Fruit fly (Drosophila melanogaster) whole organism, embryonic: ENCODE results near the gene PolD3.

Experiments used
- ATbp ChIP-seq: fragments of 200-800 bp; sonication (Bioruptor generic); optimal IDR thresholded peaks from 2 replicates; lab custom pipeline; 2017; ENCODE audit warnings: missing biosample characterization, mild to moderate bottlenecking, missing genetic modification characterization, missing genetic modification reagents
- Aef1 ChIP-seq: fragments of 200-800 bp; sonication (Bioruptor generic); IDR thresholded peaks from 3 replicates; pipeline ENCODE4 v1.3.6; 2022; ENCODE audit warnings: missing biosample characterization, missing genetic modification characterization
- Blimp-1 ChIP-seq: fragments of 200-800 bp; sonication (Bioruptor generic); optimal IDR thresholded peaks from 3 replicates; lab custom pipeline; 2018; ENCODE audit warnings: missing biosample characterization, missing genetic modification characterization, mild to moderate bottlenecking, moderate library complexity, missing genetic modification reagents
- CG10267 ChIP-seq: fragments of 200-800 bp; sonication (Bioruptor generic); optimal IDR thresholded peaks from 2 replicates; lab custom pipeline; 2018; ENCODE audit warnings: missing biosample characterization, mild to moderate bottlenecking, missing genetic modification characterization, moderate library complexity
- CG10543 ChIP-seq: fragments of 200-800 bp; sonication (Bioruptor generic); optimal IDR thresholded peaks from 3 replicates; lab custom pipeline; 2017; ENCODE audit warnings: missing biosample characterization, mild to moderate bottlenecking, missing genetic modification characterization, moderate library complexity
- CG10959 ChIP-seq: fragments of 200-800 bp; sonication (Bioruptor generic); IDR thresholded peaks from 2 replicates; pipeline ENCODE4 v1.3.6; 2022; ENCODE audit warnings: missing biosample characterization, missing genetic modification characterization
- CG11504 ChIP-seq: fragments of 200-800 bp; sonication (Bioruptor generic); optimal IDR thresholded peaks from 3 replicates; lab custom pipeline; 2019; ENCODE audit warnings: missing biosample characterization, mild to moderate bottlenecking, missing genetic modification characterization, moderate library complexity
- CG12071 ChIP-seq: fragments of 200-800 bp; sonication (Bioruptor generic); optimal IDR thresholded peaks from 3 replicates; lab custom pipeline; 2018; ENCODE audit warnings: missing biosample characterization, mild to moderate bottlenecking, missing genetic modification characterization
- CG12236 ChIP-seq: fragments of 200-800 bp; sonication (Bioruptor generic); optimal IDR thresholded peaks from 2 replicates; lab custom pipeline; 2016; ENCODE audit warnings: missing biosample characterization, missing genetic modification characterization
- CG14441 ChIP-seq: fragments of 200-800 bp; sonication (Bioruptor generic); IDR thresholded peaks from 2 replicates; pipeline ENCODE4 v1.3.6; 2022; ENCODE audit warnings: missing biosample characterization, missing genetic modification characterization
- CG14860 ChIP-seq: fragments of 200-800 bp; sonication (Bioruptor generic); IDR thresholded peaks from 3 replicates; pipeline ENCODE4 v1.3.6; 2022; ENCODE audit warnings: missing biosample characterization, missing genetic modification characterization; ENCODE audit not compliant: partially characterized antibody
- CG15269 ChIP-seq: fragments of 200-800 bp; sonication (Bioruptor generic); optimal IDR thresholded peaks from 2 replicates; lab custom pipeline; 2018; ENCODE audit warnings: missing biosample characterization, mild to moderate bottlenecking, missing genetic modification characterization, moderate library complexity
- CG15514 ChIP-seq: fragments of 200-800 bp; sonication (Bioruptor generic); optimal IDR thresholded peaks from 3 replicates; lab custom pipeline; 2017; ENCODE audit warnings: missing biosample characterization, missing genetic modification characterization, mild to moderate bottlenecking, moderate library complexity, missing genetic modification reagents
- CG17829 ChIP-seq: fragments of 200-800 bp; optimal IDR thresholded peaks from 2 replicates; lab custom pipeline; 2019; ENCODE audit warnings: missing biosample characterization, mild to moderate bottlenecking, missing genetic modification characterization, moderate library complexity
- CG2120 ChIP-seq: fragments of 200-800 bp; sonication (Bioruptor generic); optimal IDR thresholded peaks from 3 replicates; lab custom pipeline; 2016; ENCODE audit warnings: missing biosample characterization, missing genetic modification characterization
- CG2678 ChIP-seq: fragments of 200-800 bp; sonication (Bioruptor generic); optimal IDR thresholded peaks from 3 replicates; lab custom pipeline; 2019; ENCODE audit warnings: missing biosample characterization, mild to moderate bottlenecking, missing genetic modification characterization, moderate library complexity
- CG31365 ChIP-seq: fragments of 200-800 bp; sonication (Bioruptor generic); optimal IDR thresholded peaks from 2 replicates; lab custom pipeline; 2018; ENCODE audit warnings: missing biosample characterization, mild to moderate bottlenecking, missing genetic modification characterization
- CG31441 ChIP-seq: fragments of 200-800 bp; sonication (Bioruptor generic); IDR thresholded peaks from 2 replicates; pipeline ENCODE4 v1.3.6; 2022; ENCODE audit warnings: missing biosample characterization, missing genetic modification characterization
- CG34376 ChIP-seq: fragments of 200-800 bp; sonication (Bioruptor generic); optimal IDR thresholded peaks from 2 replicates; lab custom pipeline; 2018; ENCODE audit warnings: missing biosample characterization, mild to moderate bottlenecking, missing genetic modification characterization
- CG3995 ChIP-seq: fragments of 200-800 bp; sonication (Bioruptor generic); optimal IDR thresholded peaks from 3 replicates; lab custom pipeline; 2016; ENCODE audit warnings: missing biosample characterization, missing genetic modification characterization
- CG5245 ChIP-seq: fragments of 200-800 bp; sonication (Bioruptor generic); optimal IDR thresholded peaks from 3 replicates; lab custom pipeline; 2016; ENCODE audit warnings: missing biosample characterization, missing genetic modification characterization
- CG6791 ChIP-seq: fragments of 200-800 bp; sonication (Bioruptor generic); IDR thresholded peaks from 3 replicates; pipeline ENCODE4 v1.3.6; 2022; ENCODE audit warnings: missing biosample characterization, missing genetic modification characterization; ENCODE audit not compliant: partially characterized antibody
- CG9817 ChIP-seq: fragments of 200-800 bp; sonication (Bioruptor generic); optimal IDR thresholded peaks from 2 replicates; lab custom pipeline; 2018; ENCODE audit warnings: missing biosample characterization, mild to moderate bottlenecking, missing genetic modification characterization, moderate library complexity
- Dp ChIP-seq: fragments of 200-800 bp; sonication (Bioruptor generic); optimal IDR thresholded peaks from 2 replicates; lab custom pipeline; 2018; ENCODE audit warnings: missing biosample characterization, mild to moderate bottlenecking, missing genetic modification characterization, moderate library complexity
- E2f2 ChIP-seq: fragments of 200-800 bp; sonication (Bioruptor generic); IDR thresholded peaks from 2 replicates; pipeline ENCODE4 v1.3.6; 2022; ENCODE audit warnings: missing biosample characterization, missing genetic modification characterization
- Elba2 ChIP-seq: fragments of 200-800 bp; sonication (Bioruptor generic); optimal IDR thresholded peaks from 3 replicates; lab custom pipeline; 2016; ENCODE audit warnings: missing biosample characterization, missing genetic modification characterization
- GATAe ChIP-seq: fragments of 200-800 bp; sonication (Bioruptor generic); conservative IDR thresholded peaks from 2 replicates; pipeline ENCODE4 v1.3.6; 2022; ENCODE audit warnings: missing biosample characterization, missing genetic modification characterization
- HLH54F ChIP-seq: fragments of 200-800 bp; sonication (Bioruptor generic); optimal IDR thresholded peaks from 3 replicates; lab custom pipeline; 2016; ENCODE audit warnings: missing biosample characterization, missing genetic modification characterization
- HmgZ ChIP-seq: fragments of 200-800 bp; sonication (Bioruptor generic); optimal IDR thresholded peaks from 2 replicates; lab custom pipeline; 2018; ENCODE audit warnings: missing biosample characterization, mild to moderate bottlenecking, missing genetic modification characterization
- Hmr ChIP-seq: fragments of 200-800 bp; sonication (Bioruptor generic); optimal IDR thresholded peaks from 3 replicates; lab custom pipeline; 2017; ENCODE audit warnings: mild to moderate bottlenecking, missing biosample characterization, missing genetic modification reagents, missing genetic modification characterization
- MTF-1 ChIP-seq: fragments of 200-800 bp; sonication (Bioruptor generic); optimal IDR thresholded peaks from 2 replicates; lab custom pipeline; 2018; ENCODE audit warnings: missing biosample characterization, mild to moderate bottlenecking, missing genetic modification characterization, borderline replicate concordance
- Med ChIP-seq: fragments of 200-800 bp; sonication (Bioruptor generic); peaks from one replicate; lab custom pipeline; 2016; ENCODE audit warnings: missing biosample characterization, missing genetic modification characterization, mild to moderate bottlenecking, inconsistent platforms, moderate library complexity
- PHDP ChIP-seq: fragments of 200-800 bp; sonication (Bioruptor generic); optimal IDR thresholded peaks from 3 replicates; lab custom pipeline; 2018; ENCODE audit warnings: missing biosample characterization, mild to moderate bottlenecking, missing genetic modification characterization, moderate library complexity
- Rfx ChIP-seq: fragments of 200-800 bp; sonication (Bioruptor generic); IDR thresholded peaks from 2 replicates; pipeline ENCODE4 v1.3.6; 2022; ENCODE audit warnings: missing biosample characterization, missing genetic modification characterization
- TFAM ChIP-seq: fragments of 200-800 bp; sonication (Bioruptor generic); optimal IDR thresholded peaks from 2 replicates; lab custom pipeline; 2017; ENCODE audit warnings: missing biosample characterization, missing genetic modification characterization, inconsistent platforms
- aop ChIP-seq: fragments of 200-800 bp; sonication (Bioruptor generic); IDR thresholded peaks from 2 replicates; pipeline ENCODE4 v1.3.6; 2022; ENCODE audit warnings: missing biosample characterization, missing genetic modification characterization
- cad ChIP-seq: fragments of >200 bp; optimal IDR thresholded peaks from 2 replicates; lab custom pipeline; 2017; ENCODE audit warnings: missing biosample characterization, missing genetic modification characterization
- crp ChIP-seq, 2 experiments: fragments of 200-800 bp; sonication (Bioruptor generic); optimal IDR thresholded peaks; 2 replicates in 1 of 2; 3 replicates in 1 of 2; lab custom pipeline; 2017; ENCODE audit warnings: missing biosample characterization in 2 of 2, missing genetic modification characterization in 2 of 2, mild to moderate bottlenecking in 1 of 2, moderate library complexity in 1 of 2
- exex ChIP-seq: fragments of 200-800 bp; sonication (Bioruptor generic); optimal IDR thresholded peaks from 4 replicates; lab custom pipeline; 2018; ENCODE audit warnings: missing biosample characterization, mild to moderate bottlenecking, missing genetic modification characterization, moderate library complexity
- fru ChIP-seq: fragments of >200 bp; optimal IDR thresholded peaks from 2 replicates; lab custom pipeline; 2017
- grau ChIP-seq: fragments of 200-800 bp; optimal IDR thresholded peaks from 3 replicates; lab custom pipeline; 2019; ENCODE audit warnings: missing biosample characterization, mild to moderate bottlenecking, missing genetic modification characterization, moderate library complexity
- grn ChIP-seq: fragments of 200-800 bp; sonication (Bioruptor generic); optimal IDR thresholded peaks from 3 replicates; lab custom pipeline; 2017; ENCODE audit warnings: missing biosample characterization, missing genetic modification characterization
- lbe ChIP-seq: fragments of 200-800 bp; sonication (Bioruptor generic); optimal IDR thresholded peaks from 2 replicates; lab custom pipeline; 2016; ENCODE audit warnings: missing biosample characterization, mild to moderate bottlenecking, missing genetic modification characterization
- mirr ChIP-seq: fragments of 200-800 bp; sonication (Bioruptor generic); optimal IDR thresholded peaks from 3 replicates; lab custom pipeline; 2018; ENCODE audit warnings: missing biosample characterization, mild to moderate bottlenecking, missing genetic modification characterization
- row ChIP-seq: fragments of 200-800 bp; sonication (Bioruptor generic); IDR thresholded peaks from 3 replicates; pipeline ENCODE4 v1.3.6; 2022; ENCODE audit warnings: missing biosample characterization, missing genetic modification characterization
- run ChIP-seq: fragments of 200-800 bp; sonication (Bioruptor generic); optimal IDR thresholded peaks from 3 replicates; lab custom pipeline; 2018; ENCODE audit warnings: missing biosample characterization, mild to moderate bottlenecking, missing genetic modification characterization
- schlank ChIP-seq: fragments of 200-800 bp; sonication (Bioruptor generic); optimal IDR thresholded peaks from 2 replicates; lab custom pipeline; 2018; ENCODE audit warnings: missing biosample characterization, mild to moderate bottlenecking, missing genetic modification characterization
- sima ChIP-seq: fragments of 200-800 bp; sonication (Bioruptor generic); optimal IDR thresholded peaks from 2 replicates; lab custom pipeline; 2016; ENCODE audit warnings: missing biosample characterization, missing genetic modification characterization
- toy ChIP-seq: fragments of 200-800 bp; sonication (Bioruptor generic); IDR thresholded peaks from 2 replicates; pipeline ENCODE4 v1.3.6; 2022; ENCODE audit warnings: missing biosample characterization, missing genetic modification characterization

The PolD3 gene

DNA sequence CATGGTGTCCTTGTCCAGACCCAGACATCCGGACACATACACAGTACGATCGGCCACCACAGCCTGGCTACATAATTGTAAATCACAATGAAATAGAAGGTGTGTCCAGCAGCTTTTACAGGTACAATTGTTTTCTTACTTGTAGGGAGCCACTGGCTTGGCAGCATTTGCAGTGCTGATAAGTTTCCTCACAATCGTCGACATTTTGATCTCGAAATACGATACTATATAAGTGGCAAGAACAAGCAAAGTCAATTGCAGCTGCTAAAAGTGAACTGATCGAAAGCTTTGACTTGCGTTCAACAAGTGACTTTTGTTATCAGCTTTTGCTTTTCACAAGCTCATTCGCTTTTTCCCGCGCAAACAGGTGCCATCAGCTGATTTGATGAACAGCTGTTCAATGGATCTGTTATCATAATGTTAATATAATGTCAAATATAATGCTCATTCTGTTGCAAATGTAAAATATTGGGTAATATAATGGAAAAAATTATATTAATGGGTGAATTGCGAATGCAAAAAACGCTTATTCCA, 18.7 kb upstream of the PolD3 start, which contains the start of gene UK114:
Gene UK114, minus strand, starts transcription at position 309 of the 534 bp plus-strand sequence.
- TF ChIP-seq CG11504 (tag; lab: Kevin White, UChicago) (peak; percentile 45), Dp (peak; percentile 46), E2f2 (peak; percentile 44), crp (GFP tag; optimal IDR thresholded peaks at IDR 0.05; lab: Kevin White, UChicago) (peak in 1 of 2 experiments; percentile 81), CG9817 (tag; lab: Kevin White, UChicago) (no peak), CG31365 (no peak), CG3995 (GFP tag; lab: Kevin White, UChicago) (peak; percentile 85), lbe (GFP tag; lab: Kevin White, UChicago) (peak; percentile 20), HLH54F (no peak)

DNA sequence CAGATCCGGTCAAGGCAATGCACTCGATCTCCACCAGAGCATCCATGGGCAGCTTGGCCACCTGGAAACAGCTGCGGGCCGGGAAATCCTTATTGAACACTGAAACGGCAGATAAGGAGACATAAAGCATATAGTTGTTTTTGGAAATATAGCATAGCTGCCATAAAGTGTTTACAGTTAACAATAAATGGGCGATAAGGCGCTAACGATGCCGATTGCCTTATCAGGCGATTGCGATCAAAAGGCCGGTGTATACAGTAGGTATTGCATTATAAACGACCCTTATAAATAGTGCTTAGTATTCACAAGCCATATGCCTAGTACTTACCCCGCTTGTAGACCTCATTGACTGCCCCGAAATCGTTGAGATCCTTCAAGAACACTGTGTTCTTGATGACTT, 18.2 kb upstream of the PolD3 start:
- TF ChIP-seq mirr (GFP tag; lab: Kevin White, UChicago): peak; percentile 5
- no peak for TF ChIP-seq Blimp-1 (GFP tag; lab: Kevin White, UChicago)
- no peak for TF ChIP-seq fru
- TF ChIP-seq Elba2 (GFP tag; lab: Kevin White, UChicago): peak; percentile 2
- peak; percentile 24 for TF ChIP-seq CG15514 (GFP tag; lab: Kevin White, UChicago)
- TF ChIP-seq run (tag; lab: Kevin White, UChicago): no peak
- TF ChIP-seq row: peak; percentile 46; the same call in 2 of the 3 replicates
- no peak for TF ChIP-seq CG12236 (GFP tag; lab: Kevin White, UChicago)
- no peak for TF ChIP-seq ATbp (GFP tag; lab: Kevin White, UChicago)
- TF ChIP-seq exex (tag; lab: Kevin White, UChicago): peak; percentile 90
- TF ChIP-seq cad (GFP tag; lab: Kevin White, UChicago): peak; percentile 20
- TF ChIP-seq Hmr (GFP tag; lab: Kevin White, UChicago): peak; percentile 17
- no peak for TF ChIP-seq CG5245 (GFP tag; lab: Kevin White, UChicago)
- no peak for TF ChIP-seq CG10267
- TF ChIP-seq CG10543 (GFP tag; lab: Kevin White, UChicago): peak; percentile 2
- peak; percentile 26 for TF ChIP-seq CG12071 (GFP tag; lab: Kevin White, UChicago)
- 0 out of 3 replicates have a peak, but pooled peaks have one; percentile 24 for TF ChIP-seq CG14860 (GFP tag; lab: Robert Waterston, UW)
- no peak for TF ChIP-seq aop (GFP tag; lab: Robert Waterston, UW)
- TF ChIP-seq sima: no peak
- peak; percentile 14 for TF ChIP-seq CG15269
- peak; percentile 46 for TF ChIP-seq CG34376 (GFP tag; lab: Kevin White, UChicago)
- TF ChIP-seq CG6791 (GFP tag; lab: Robert Waterston, UW): no peak
- TF ChIP-seq HmgZ (tag; lab: Kevin White, UChicago): peak; percentile 13
- no peak for TF ChIP-seq MTF-1 (GFP tag; lab: Kevin White, UChicago)
- TF ChIP-seq Aef1 (GFP tag; lab: Robert Waterston, UW): peak; percentile 13; the same call in 1 of the 3 replicates
- 0 out of 2 replicates have a peak, but pooled peaks have one; percentile 8 for TF ChIP-seq CG14441 (GFP tag; lab: Robert Waterston, UW)
- TF ChIP-seq Rfx: 0 out of 2 replicates have a peak, but pooled peaks have one; percentile 35
- TF ChIP-seq Med: peak; percentile 55
- TF ChIP-seq schlank (tag; lab: Kevin White, UChicago): no peak
- TF ChIP-seq TFAM: no peak
- peak; percentile 44; the same call in 1 of the 2 replicates for TF ChIP-seq GATAe (GFP tag; lab: Robert Waterston, UW)
- TF ChIP-seq grau (tag; lab: Kevin White, UChicago): peak; percentile 75
- no peak for TF ChIP-seq CG10959 (GFP tag; lab: Robert Waterston, UW)
- TF ChIP-seq CG17829: no peak
- TF ChIP-seq grn: peak; percentile 70
- TF ChIP-seq CG2120 (GFP tag; lab: Kevin White, UChicago): no peak
- no peak for TF ChIP-seq CG2678 (tag; lab: Kevin White, UChicago)
- no peak for TF ChIP-seq toy (GFP tag; lab: Robert Waterston, UW)
- no peak for TF ChIP-seq CG31441 (GFP tag; lab: Robert Waterston, UW)
- TF ChIP-seq PHDP (tag; lab: Kevin White, UChicago): peak; percentile 11
